Worm (Caenorhabditis elegans) whole organism, L1 larva: ENCODE measurements around the gene ndua-7.

Experiments used
- C34B4.2 ChIP-seq: sonication (generic microtip); optimal IDR thresholded peaks from 2 replicates; lab custom pipeline; 2017; ENCODE audit warnings: mild to moderate bottlenecking, missing genetic modification characterization, missing compliant biosample characterization
- alr-1 ChIP-seq: fragments of 200-800 bp; sonication (Bioruptor generic); optimal IDR thresholded peaks from 2 replicates; lab custom pipeline; 2018; ENCODE audit warnings: borderline replicate concordance, mild to moderate bottlenecking, missing genetic modification characterization, missing compliant biosample characterization
- aly-2 ChIP-seq: fragments of 150-350 bp; optimal IDR thresholded peaks from 2 replicates; lab custom pipeline; 2014; ENCODE audit warnings: missing biosample characterization, missing genetic modification characterization
- ceh-63 ChIP-seq: fragments of 200-800 bp; sonication (Bioruptor generic); optimal IDR thresholded peaks from 2 replicates; lab custom pipeline; 2018; ENCODE audit warnings: mild to moderate bottlenecking, missing genetic modification characterization, missing compliant biosample characterization
- ceh-8 ChIP-seq: fragments of 200-800 bp; sonication (Bioruptor generic); optimal IDR thresholded peaks from 2 replicates; lab custom pipeline; 2018; ENCODE audit warnings: mild to moderate bottlenecking, missing genetic modification characterization, moderate library complexity, missing compliant biosample characterization
- dpl-1 ChIP-seq, 3 experiments: fragments of 150-350 bp in 2 of 3; sonication (generic microtip) in 1 of 3; optimal IDR thresholded peaks; 2 replicates each; lab custom pipeline; 2014 to 2017; ENCODE audit warnings: missing biosample characterization in 3 of 3, missing genetic modification characterization in 3 of 3, missing genetic modification reagents in 3 of 3
- efl-1 ChIP-seq, 4 experiments: fragments of 150-350 bp; optimal IDR thresholded peaks in 3 of 4; peaks in 1 of 4; 1 replicate in 1 of 4; 2 replicates in 3 of 4; lab custom pipeline; 2014; ENCODE audit warnings: missing biosample characterization in 2 of 4, missing genetic modification characterization in 2 of 4, missing genetic modification reagents in 2 of 4
- efl-3 ChIP-seq: fragments of 200-800 bp; sonication (Bioruptor generic); optimal IDR thresholded peaks from 2 replicates; lab custom pipeline; 2018; ENCODE audit warnings: mild to moderate bottlenecking, missing genetic modification characterization, missing compliant biosample characterization
- fkh-10 ChIP-seq: sonication (generic microtip); optimal IDR thresholded peaks from 2 replicates; lab custom pipeline; 2017; ENCODE audit warnings: missing biosample characterization, missing genetic modification reagents, missing genetic modification characterization
- fkh-4 ChIP-seq: sonication (generic microtip); optimal IDR thresholded peaks from 2 replicates; lab custom pipeline; 2016; ENCODE audit warnings: missing compliant biosample characterization, missing genetic modification characterization, borderline replicate concordance
- fkh-8 ChIP-seq: sonication (generic microtip); optimal IDR thresholded peaks from 2 replicates; lab custom pipeline; 2016; ENCODE audit warnings: mild to moderate bottlenecking, missing genetic modification characterization, missing compliant biosample characterization
- fos-1 ChIP-seq: fragments of 150-350 bp; optimal IDR thresholded peaks from 2 replicates; lab custom pipeline; 2014; ENCODE audit warnings: missing biosample characterization, missing genetic modification characterization
- grh-1 ChIP-seq: fragments of 200-800 bp; sonication (Bioruptor generic); IDR thresholded peaks from 2 replicates; pipeline ENCODE4 v1.3.6; 2022; ENCODE audit warnings: missing genetic modification reagents, missing genetic modification characterization, missing compliant biosample characterization
- hlh-17 ChIP-seq: fragments of 200-800 bp; sonication (Bioruptor generic); optimal IDR thresholded peaks from 2 replicates; lab custom pipeline; 2018; ENCODE audit warnings: missing genetic modification characterization, mild to moderate bottlenecking, missing compliant biosample characterization, moderate library complexity, borderline replicate concordance
- hpl-2 ChIP-seq: fragments of 150-350 bp; optimal IDR thresholded peaks from 2 replicates; lab custom pipeline; 2014; ENCODE audit warnings: missing biosample characterization, missing genetic modification reagents, missing genetic modification characterization
- isw-1 ChIP-seq: fragments of 200-800 bp; sonication (Bioruptor generic); IDR thresholded peaks from 2 replicates; pipeline ENCODE4 v1.3.6; 2022; ENCODE audit warnings: missing genetic modification characterization, missing compliant biosample characterization
- lin-13 ChIP-seq: fragments of 150-350 bp; optimal IDR thresholded peaks from 2 replicates; lab custom pipeline; 2014; ENCODE audit warnings: missing biosample characterization, missing genetic modification reagents, missing genetic modification characterization
- lin-35 ChIP-seq, 2 experiments: fragments of 150-350 bp; optimal IDR thresholded peaks; 2 replicates each; lab custom pipeline; 2014; ENCODE audit warnings: missing biosample characterization in 2 of 2, missing genetic modification characterization in 2 of 2, missing genetic modification reagents in 2 of 2
- nhr-11 ChIP-seq: fragments of 150-350 bp; optimal IDR thresholded peaks from 2 replicates; lab custom pipeline; 2014; ENCODE audit warnings: missing biosample characterization, missing genetic modification characterization
- nhr-12 ChIP-seq: sonication (generic microtip); optimal IDR thresholded peaks from 2 replicates; lab custom pipeline; 2017; ENCODE audit warnings: missing biosample characterization, missing genetic modification characterization
- nhr-19 ChIP-seq: fragments of 200-800 bp; sonication (Bioruptor generic); conservative IDR thresholded peaks from 2 replicates; pipeline ENCODE4 v1.3.6; 2022; ENCODE audit warnings: missing genetic modification characterization, missing compliant biosample characterization
- nhr-237 ChIP-seq: fragments of 150-350 bp; optimal IDR thresholded peaks from 2 replicates; lab custom pipeline; 2014; ENCODE audit warnings: missing biosample characterization, missing genetic modification characterization
- nhr-77 ChIP-seq: fragments of 150-350 bp; optimal IDR thresholded peaks from 2 replicates; lab custom pipeline; 2014; ENCODE audit warnings: missing biosample characterization, missing genetic modification characterization
- nhr-84 ChIP-seq: sonication (generic microtip); optimal IDR thresholded peaks from 2 replicates; lab custom pipeline; 2017; ENCODE audit warnings: missing biosample characterization, missing genetic modification characterization
- nhr-85 ChIP-seq: sonication (generic microtip); peaks from one replicate; lab custom pipeline; 2016; ENCODE audit warnings: missing genetic modification characterization, inconsistent platforms, missing compliant biosample characterization
- nhr-90 ChIP-seq: sonication (generic microtip); optimal IDR thresholded peaks from 2 replicates; lab custom pipeline; 2016; ENCODE audit warnings: mild to moderate bottlenecking, missing genetic modification characterization, missing compliant biosample characterization; ENCODE audit not compliant: poor library complexity
- pqm-1 ChIP-seq: sonication (generic microtip); optimal IDR thresholded peaks from 3 replicates; lab custom pipeline; 2017; ENCODE audit warnings: missing biosample characterization, missing genetic modification characterization
- rnt-1 ChIP-seq: sonication (generic microtip); optimal IDR thresholded peaks from 2 replicates; lab custom pipeline; 2016; ENCODE audit warnings: mild to moderate bottlenecking, missing genetic modification characterization, moderate library complexity, missing compliant biosample characterization
- skn-1 ChIP-seq: fragments of 150-350 bp; optimal IDR thresholded peaks from 2 replicates; lab custom pipeline; 2014; ENCODE audit warnings: missing biosample characterization, missing genetic modification characterization
- swsn-7 ChIP-seq: sonication (generic microtip); optimal IDR thresholded peaks from 2 replicates; lab custom pipeline; 2016; ENCODE audit warnings: missing genetic modification characterization, missing compliant biosample characterization
- unc-130 ChIP-seq: fragments of 150-350 bp; optimal IDR thresholded peaks from 2 replicates; lab custom pipeline; 2017; ENCODE audit warnings: missing biosample characterization, missing genetic modification characterization, inconsistent platforms
- unc-62 ChIP-seq: fragments of 150-350 bp; optimal IDR thresholded peaks from 2 replicates; lab custom pipeline; 2014; ENCODE audit warnings: missing biosample characterization, missing genetic modification reagents, missing genetic modification characterization
- unc-98 ChIP-seq: fragments of 200-800 bp; sonication (Bioruptor generic); IDR thresholded peaks from 2 replicates; pipeline ENCODE4 v1.3.6; 2022; ENCODE audit warnings: missing genetic modification characterization, missing compliant biosample characterization
- vab-15 ChIP-seq: sonication (generic microtip); optimal IDR thresholded peaks from 2 replicates; lab custom pipeline; 2017; ENCODE audit warnings: missing genotype, mild to moderate bottlenecking, missing genetic modification characterization, missing compliant biosample characterization
- xbp-1 ChIP-seq: sonication (generic microtip); optimal IDR thresholded peaks from 2 replicates; lab custom pipeline; 2016; ENCODE audit warnings: missing genetic modification characterization, missing compliant biosample characterization
- ztf-4 ChIP-seq: fragments of 150-350 bp; optimal IDR thresholded peaks from 2 replicates; lab custom pipeline; 2014; ENCODE audit warnings: missing biosample characterization, missing genetic modification characterization

ndua-7 gene

DNA sequence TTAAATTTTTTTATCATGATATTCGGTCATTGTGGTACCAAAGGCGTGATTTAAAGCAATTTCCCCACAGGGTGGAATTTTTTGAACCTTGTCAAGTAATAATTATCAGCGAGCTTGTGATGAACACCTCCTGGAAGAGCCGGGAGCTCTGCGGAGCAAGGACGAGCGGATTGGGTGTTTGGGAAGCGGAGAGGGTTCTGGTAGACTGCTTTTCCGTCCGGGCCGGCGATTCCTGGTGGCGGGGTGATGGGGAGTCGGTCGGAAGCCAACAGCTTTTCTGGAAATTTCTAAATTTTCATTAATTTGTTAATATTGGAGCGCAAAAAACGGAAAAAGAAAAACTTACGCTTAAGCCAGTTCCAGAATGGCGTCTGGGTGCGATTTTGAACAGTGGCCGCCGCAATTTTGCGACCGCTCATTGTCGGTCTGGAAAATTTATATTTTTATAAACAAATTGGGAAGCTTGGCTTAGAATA lies at the start of gene ndua-7:
ndua-7 (minus strand) TSS at position 426 of the 476 bp plus-strand sequence.
- TF ChIP-seq fos-1 (tag; lab: Kevin White, UChicago): no peak
- no peak for TF ChIP-seq efl-1 (optimal IDR thresholded peaks at IDR 0.05; lab: Kevin White, UChicago)
- peak in 1 of 2 experiments; percentile 35 for TF ChIP-seq efl-1 (GFP tag; optimal IDR thresholded peaks at IDR 0.05 in 1 of 2; lab: Kevin White, UChicago)
- TF ChIP-seq nhr-85: no peak
- no peak for TF ChIP-seq fkh-10
- TF ChIP-seq ceh-8 (GFP tag; lab: Kevin White, UChicago): peak; percentile 31
- TF ChIP-seq isw-1 (GFP tag; lab: Robert Waterston, UW): no peak

DNA sequence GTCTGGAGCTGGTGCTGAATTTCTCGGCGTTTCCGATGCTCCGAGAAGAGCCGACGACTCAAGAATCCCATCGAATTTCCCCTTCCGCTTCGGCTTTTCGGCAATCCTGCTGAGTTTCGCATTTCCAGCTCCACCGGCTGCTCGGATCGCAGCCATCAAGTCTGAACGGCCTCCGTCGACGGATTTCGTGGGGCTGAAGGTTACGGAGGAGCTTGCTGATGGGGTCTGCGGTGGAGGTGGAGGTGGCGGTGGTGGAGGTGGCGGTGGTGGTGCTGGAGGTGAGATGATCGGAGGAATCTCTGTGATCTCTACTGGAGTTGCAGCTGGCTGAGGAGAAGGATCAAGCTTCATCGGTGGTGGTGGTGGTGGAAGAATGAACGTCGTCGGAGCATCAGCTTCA lies 48.6 kb upstream of the ndua-7 start:
- TF ChIP-seq pqm-1 (no peak), xbp-1 (tag; lab: Kevin White, UChicago) (no peak), vab-15 (tag; lab: Kevin White, UChicago) (no peak), fkh-8 (no peak), ceh-8 (GFP tag; lab: Kevin White, UChicago) (peak; percentile 21), nhr-90 (tag; lab: Kevin White, UChicago) (no peak)

DNA sequence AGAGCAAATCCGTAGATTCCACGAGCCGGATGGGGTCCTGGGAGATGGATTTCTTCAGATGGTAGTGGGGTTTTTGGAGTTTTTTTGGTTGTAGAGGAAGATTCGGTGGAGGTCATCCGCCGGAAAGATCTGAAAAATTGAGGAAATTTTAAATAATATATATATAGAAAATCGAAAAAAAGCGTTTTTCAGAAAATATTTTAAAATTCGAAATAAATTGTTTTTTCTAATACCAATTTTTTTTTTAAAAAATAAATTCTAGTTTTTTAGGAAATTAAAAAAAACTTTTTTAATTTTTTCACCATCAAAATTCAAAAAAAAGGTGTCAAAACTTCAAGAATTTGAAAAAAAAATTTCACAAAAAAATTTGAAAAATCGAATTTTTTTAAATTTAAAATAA lies 46.6 kb upstream of the ndua-7 start, which contains the start of the genes noa-1 and Y48E1B.17:
noa-1 (minus strand) TSS at position 101 of the 400 bp plus-strand sequence.
Y48E1B.17 (minus strand) TSS at position 129 of the 400 bp plus-strand sequence.
- TF ChIP-seq unc-130 (tag; lab: Kevin White, UChicago) (no peak), dpl-1 (GFP tag; optimal IDR thresholded peaks at IDR 0.05; lab: Kevin White, UChicago) (no peak), rnt-1 (tag; lab: Kevin White, UChicago) (no peak), nhr-77 (tag; lab: Kevin White, UChicago) (no peak), efl-1 (optimal IDR thresholded peaks at IDR 0.05; lab: Kevin White, UChicago) (no peak), efl-1 (GFP tag; optimal IDR thresholded peaks at IDR 0.05 in 1 of 2; lab: Kevin White, UChicago) (peak in 1 of 2 experiments; percentile 53), aly-2 (tag; lab: Kevin White, UChicago) (no peak), nhr-11 (tag; lab: Kevin White, UChicago) (no peak), nhr-90 (tag; lab: Kevin White, UChicago) (no peak)

DNA sequence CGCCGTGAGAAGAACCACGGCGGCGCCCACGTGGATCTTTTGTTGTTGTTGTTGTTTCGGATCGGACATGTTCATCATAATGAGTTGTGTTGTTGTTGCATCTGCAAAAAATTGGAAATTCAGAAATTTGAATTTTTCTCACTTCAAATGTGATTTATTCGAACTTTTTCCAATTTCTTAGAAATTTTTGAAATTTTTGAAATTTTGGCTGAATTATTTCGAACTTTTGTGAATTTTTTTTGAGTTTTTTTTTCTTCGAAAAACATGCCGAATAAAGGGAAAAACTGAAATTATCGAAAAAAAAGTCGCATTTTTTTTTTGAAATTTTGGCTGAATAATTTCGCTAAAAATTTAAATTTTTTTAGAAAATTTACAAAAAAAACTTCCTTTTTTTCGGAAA lies 36.7 kb upstream of the ndua-7 start, which contains the start of gene snx-14:
snx-14 (minus strand) TSS at position 101 of the 400 bp plus-strand sequence.
- no peak for TF ChIP-seq nhr-19 (GFP tag; lab: Robert Waterston, UW)
- TF ChIP-seq hlh-17: no peak
- no peak for TF ChIP-seq alr-1 (tag; lab: Kevin White, UChicago)
- TF ChIP-seq efl-3 (GFP tag; lab: Kevin White, UChicago): no peak
- no peak for TF ChIP-seq nhr-84 (tag; lab: Kevin White, UChicago)
- TF ChIP-seq grh-1 (GFP tag; lab: Robert Waterston, UW): no peak
- TF ChIP-seq fkh-4 (tag; lab: Kevin White, UChicago): no peak
- no peak for TF ChIP-seq C34B4.2 (tag; lab: Kevin White, UChicago)
- no peak for TF ChIP-seq nhr-237 (tag; lab: Kevin White, UChicago)
- no peak for TF ChIP-seq hpl-2
- TF ChIP-seq nhr-12 (tag; lab: Kevin White, UChicago): no peak
- TF ChIP-seq swsn-7 (tag; lab: Kevin White, UChicago): no peak
- TF ChIP-seq ceh-63 (GFP tag; lab: Kevin White, UChicago): no peak
- no peak for TF ChIP-seq unc-62 (GFP tag; lab: Kevin White, UChicago)
- TF ChIP-seq skn-1 (tag; lab: Kevin White, UChicago): no peak
- no peak for TF ChIP-seq lin-35 (GFP tag; optimal IDR thresholded peaks at IDR 0.05; lab: Kevin White, UChicago)
- TF ChIP-seq unc-98 (GFP tag; lab: Robert Waterston, UW): no peak
- TF ChIP-seq lin-13 (GFP tag; lab: Kevin White, UChicago): no peak
- no peak for TF ChIP-seq ztf-4
- TF ChIP-seq, all 84 proteins: peak for 0
